Worm (Caenorhabditis elegans): ENCODE results near the gene nhr-234.

nhr-234 gene

DNA sequence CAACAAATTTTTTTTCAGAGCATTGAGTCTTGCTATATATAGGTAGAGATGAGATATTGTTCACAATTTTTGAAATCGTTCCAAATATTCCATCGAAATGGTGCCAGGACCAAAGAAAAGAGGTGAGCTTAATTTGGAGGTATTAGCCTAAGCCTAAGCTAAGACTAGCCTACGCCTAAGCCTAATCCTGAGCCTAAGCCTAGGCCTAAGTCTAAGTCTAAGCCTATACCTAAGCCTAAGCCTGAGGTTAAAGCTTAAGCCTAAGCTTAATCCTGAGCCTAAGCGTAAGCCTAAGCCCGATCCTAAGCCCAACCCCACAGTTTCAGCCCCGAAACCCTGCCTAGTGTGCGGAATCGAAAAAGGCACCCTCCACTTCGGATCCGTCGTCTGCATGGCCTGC, at the start of gene nhr-234:
TSS of gene nhr-234 (plus strand) at position 77 of the 400 bp plus-strand sequence.
- TF ChIP-seq dve-1 (tag; optimal IDR thresholded peaks at IDR 0.05), result peak; percentile 68
- no peak for TF ChIP-seq K02D7.2 (tag; optimal IDR thresholded peaks at IDR 0.05)
- TF ChIP-seq pros-1 (tag; optimal IDR thresholded peaks at IDR 0.05), result no peak
- no peak for TF ChIP-seq ceh-48 (tag; optimal IDR thresholded peaks at IDR 0.05)
- TF ChIP-seq ceh-31 (tag; optimal IDR thresholded peaks at IDR 0.05), result no peak
- no peak for TF ChIP-seq sox-4 (tag; optimal IDR thresholded peaks at IDR 0.05)

- TF ChIP-seq ceh-31 (tag; optimal IDR thresholded peaks at IDR 0.05) (peak; percentile 68), pros-1 (tag; optimal IDR thresholded peaks at IDR 0.05) (no peak), lin-11 (tag; optimal IDR thresholded peaks at IDR 0.05) (no peak), odd-2 (tag; optimal IDR thresholded peaks at IDR 0.05) (no peak), T23F11.4 (GFP tag; optimal IDR thresholded peaks at IDR 0.05) (no peak), ceh-14 (tag; optimal IDR thresholded peaks at IDR 0.05) (no peak), hlh-8 (tag; optimal IDR thresholded peaks at IDR 0.05) (no peak), tbx-2 (tag; optimal IDR thresholded peaks at IDR 0.05) (peak; percentile 34), npax-4 (tag; optimal IDR thresholded peaks at IDR 0.05) (no peak), ttx-3 (tag; optimal IDR thresholded peaks at IDR 0.05) (no peak), lim-6 (tag; optimal IDR thresholded peaks at IDR 0.05) (no peak), ceh-48 (tag; optimal IDR thresholded peaks at IDR 0.05) (peak; percentile 17), ceh-34 (tag; optimal IDR thresholded peaks at IDR 0.05) (peak; percentile 28), nfya-1 (tag; optimal IDR thresholded peaks at IDR 0.05) (peak; percentile 10)
These were observed 32.5 kb upstream of the nhr-234 start, which contains the start of the genes ceh-100 and lips-15 for ce11 chrII:12603667-12604621. TSS of gene ceh-100 (minus strand) at chrII:12603680. TSS of gene lips-15 (plus strand) at chrII:12604386.

ce11 chrII:12606108-12606507, 30.4 kb upstream of the nhr-234 start:
- TF ChIP-seq pha-2 (tag; optimal IDR thresholded peaks at IDR 0.05), result no peak
- TF ChIP-seq F13H6.1 (tag; optimal IDR thresholded peaks at IDR 0.05), result no peak
- TF ChIP-seq ceh-31 (tag; optimal IDR thresholded peaks at IDR 0.05), result no peak
- no peak for TF ChIP-seq zip-5 (tag; optimal IDR thresholded peaks at IDR 0.05)
- no peak for TF ChIP-seq Y22D7AL.16 (tag; optimal IDR thresholded peaks at IDR 0.05)
- no peak for TF ChIP-seq ceh-2 (tag; optimal IDR thresholded peaks at IDR 0.05)
- no peak for TF ChIP-seq nfya-1 (tag; optimal IDR thresholded peaks at IDR 0.05)
- no peak for TF ChIP-seq ahr-1 (tag; optimal IDR thresholded peaks at IDR 0.05)
- TF ChIP-seq hlh-13 (GFP tag; optimal IDR thresholded peaks at IDR 0.05), result no peak
- no peak for TF ChIP-seq rnt-1 (tag; optimal IDR thresholded peaks at IDR 0.05)

DNA sequence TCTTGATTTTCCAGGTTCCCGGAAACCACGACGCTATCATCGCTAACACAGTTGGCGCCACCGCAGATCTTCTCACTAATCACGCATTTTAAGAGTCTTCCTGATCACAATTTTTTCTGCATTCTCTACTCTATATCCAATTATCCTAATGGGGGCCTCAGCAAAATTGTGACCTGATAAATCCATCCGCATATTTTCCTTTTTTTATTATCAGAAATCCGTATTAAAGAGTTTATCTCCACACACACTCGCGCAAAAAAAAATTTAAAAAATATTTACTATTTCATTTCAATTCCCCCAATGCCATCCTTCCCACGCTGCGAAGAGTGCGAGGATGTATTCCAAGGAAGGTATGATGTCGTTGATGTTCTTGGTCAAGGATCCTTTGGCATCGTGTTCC, 29.6 kb upstream of the nhr-234 start, which contains the start of gene Y38E10A.8:
TSS of gene Y38E10A.8 (plus strand) at position 301 of the 400 bp plus-strand sequence.
- TF ChIP-seq ceh-30 (tag; optimal IDR thresholded peaks at IDR 0.05) (no peak), pqm-1 (tag; optimal IDR thresholded peaks at IDR 0.05) (no peak), ceh-6 (GFP tag; optimal IDR thresholded peaks at IDR 0.05) (no peak), ama-1 (optimal IDR thresholded peaks at IDR 0.05) (no peak), fax-1 (tag; optimal IDR thresholded peaks at IDR 0.05) (no peak), Y22D7AL.16 (tag; optimal IDR thresholded peaks at IDR 0.05) (no peak), fkh-6 (tag; optimal IDR thresholded peaks at IDR 0.05) (no peak), unc-3 (GFP tag; conservative IDR thresholded peaks at IDR 0.05) (no peak), unc-3 (tag; optimal IDR thresholded peaks at IDR 0.05) (no peak), ets-4 (tag; optimal IDR thresholded peaks at IDR 0.05) (no peak)

- TF ChIP-seq ceh-34 (tag; optimal IDR thresholded peaks at IDR 0.05) (no peak), unc-42 (tag; optimal IDR thresholded peaks at IDR 0.05) (no peak), unc-3 (GFP tag; conservative IDR thresholded peaks at IDR 0.05) (no peak), unc-3 (tag; optimal IDR thresholded peaks at IDR 0.05) (no peak), syd-9 (tag; optimal IDR thresholded peaks at IDR 0.05) (no peak), K02D7.2 (tag; optimal IDR thresholded peaks at IDR 0.05) (no peak), T23F11.4 (GFP tag; optimal IDR thresholded peaks at IDR 0.05) (no peak), eyg-1 (tag; optimal IDR thresholded peaks at IDR 0.05) (no peak), Y22D7AL.16 (tag; optimal IDR thresholded peaks at IDR 0.05) (no peak), ceh-14 (tag; optimal IDR thresholded peaks at IDR 0.05) (no peak)
These were observed 27.8 kb upstream of the nhr-234 start, which contains the start of gene Y38E10A.9 for ce11 chrII:12608653-12609052. TSS of gene Y38E10A.9 (plus strand) at chrII:12608953.

All from whole organism, late embryonic.